Worm (Caenorhabditis elegans) whole organism, L4 larva: Measurements from ENCODE around the gene cdc-48.1.
A peak's percentile ranks its signal among the peaks of the same experiment; 100 is the strongest.

Experiments used
- D1046.2 ChIP-seq: fragments of 200-800 bp; sonication (Bioruptor generic); IDR thresholded peaks from 2 replicates; pipeline ENCODE4 v1.3.6; 2022; ENCODE audit warnings: missing genetic modification characterization, missing compliant biosample characterization
- F44E2.7 ChIP-seq: fragments of 200-800 bp; sonication (Bioruptor generic); IDR thresholded peaks from 2 replicates; pipeline ENCODE4 v2.1.2; 2022; ENCODE audit warnings: missing genetic modification characterization, missing compliant biosample characterization
- F49E8.2 ChIP-seq: sonication (generic microtip); optimal IDR thresholded peaks from 2 replicates; lab custom pipeline; 2016; ENCODE audit warnings: missing compliant biosample characterization, mild to moderate bottlenecking, missing genetic modification characterization, borderline replicate concordance
- T26A8.4 ChIP-seq: fragments of 200-800 bp; sonication (Bioruptor generic); IDR thresholded peaks from 2 replicates; pipeline ENCODE4 v1.3.6; 2022; ENCODE audit warnings: missing genetic modification characterization, missing compliant biosample characterization
- Y105C5A.15 ChIP-seq: fragments of 200-800 bp; sonication (Bioruptor generic); IDR thresholded peaks from 2 replicates; pipeline ENCODE4 v1.3.6; 2022; ENCODE audit warnings: missing genetic modification characterization, missing compliant biosample characterization
- ZK337.2 ChIP-seq: fragments of 200-800 bp; sonication (Bioruptor generic); IDR thresholded peaks from 2 replicates; pipeline ENCODE4 v1.3.6; 2022; ENCODE audit warnings: missing genetic modification reagents, missing genetic modification characterization, missing compliant biosample characterization
- ama-1 ChIP-seq: fragments of 150-350 bp; optimal IDR thresholded peaks from 2 replicates; lab custom pipeline; 2014; ENCODE audit warnings: inconsistent platforms, mixed read lengths
- ceh-44 ChIP-seq: fragments of 200-800 bp; sonication (Bioruptor generic); IDR thresholded peaks from 2 replicates; pipeline ENCODE4 v1.3.6; 2022; ENCODE audit warnings: missing genetic modification reagents, missing genetic modification characterization, missing compliant biosample characterization
- ces-1 ChIP-seq: fragments of 150-350 bp; sonication (generic microtip); optimal IDR thresholded peaks from 4 replicates; lab custom pipeline; 2014; ENCODE audit warnings: missing biosample characterization, missing genetic modification reagents, missing genetic modification characterization
- ctbp-1 ChIP-seq: fragments of 200-800 bp; sonication (Bioruptor generic); IDR thresholded peaks from 2 replicates; pipeline ENCODE4 v1.3.6; 2022; ENCODE audit warnings: missing genetic modification reagents, missing genetic modification characterization, missing compliant biosample characterization
- dmd-6 ChIP-seq: fragments of 200-800 bp; sonication (Bioruptor generic); IDR thresholded peaks from 2 replicates; pipeline ENCODE4 v1.3.6; 2022; ENCODE audit warnings: missing genetic modification reagents, missing genetic modification characterization, missing compliant biosample characterization
- dmd-9 ChIP-seq: fragments of 200-800 bp; sonication (Bioruptor generic); IDR thresholded peaks from 2 replicates; pipeline ENCODE4 v1.3.6; 2022; ENCODE audit warnings: missing genetic modification reagents, missing genetic modification characterization, missing compliant biosample characterization
- dve-1 ChIP-seq: sonication (generic microtip); optimal IDR thresholded peaks from 2 replicates; lab custom pipeline; 2017; ENCODE audit warnings: antibody characterized with exemption, mild to moderate bottlenecking, missing genetic modification characterization, missing compliant biosample characterization; ENCODE audit not compliant: insufficient read depth
- egl-27 ChIP-seq: sonication (generic microtip); optimal IDR thresholded peaks from 3 replicates; lab custom pipeline; 2017; ENCODE audit warnings: missing biosample characterization, missing genetic modification reagents, missing genetic modification characterization
- fkh-10 ChIP-seq: fragments of 150-350 bp; optimal IDR thresholded peaks from 2 replicates; lab custom pipeline; 2014; ENCODE audit warnings: missing biosample characterization, missing genetic modification reagents, missing genetic modification characterization
- fos-1 ChIP-seq: fragments of 150-350 bp; optimal IDR thresholded peaks from 2 replicates; lab custom pipeline; 2014; ENCODE audit warnings: missing biosample characterization, missing genetic modification characterization
- jun-1 ChIP-seq: fragments of 150-350 bp; optimal IDR thresholded peaks from 2 replicates; lab custom pipeline; 2014; ENCODE audit warnings: missing biosample characterization, missing genetic modification reagents, missing genetic modification characterization
- lim-7 ChIP-seq: fragments of 200-800 bp; sonication (Bioruptor generic); IDR thresholded peaks from 2 replicates; pipeline ENCODE4 v1.3.6; 2022; ENCODE audit warnings: missing genetic modification characterization, missing compliant biosample characterization
- lin-1 ChIP-seq: fragments of 200-800 bp; sonication (Bioruptor generic); IDR thresholded peaks from 2 replicates; pipeline ENCODE4 v1.3.6; 2022; ENCODE audit warnings: missing genetic modification reagents, missing genetic modification characterization, missing compliant biosample characterization
- lin-13 ChIP-seq: fragments of 150-350 bp; optimal IDR thresholded peaks from 2 replicates; lab custom pipeline; 2014; ENCODE audit warnings: missing biosample characterization, missing genetic modification reagents, missing genetic modification characterization
- lin-15B ChIP-seq: fragments of 150-350 bp; sonication (generic microtip); optimal IDR thresholded peaks from 3 replicates; lab custom pipeline; 2014; ENCODE audit warnings: missing biosample characterization, missing genetic modification characterization
- lin-38 ChIP-seq: fragments of 200-800 bp; sonication (Bioruptor generic); IDR thresholded peaks from 2 replicates; pipeline ENCODE4 v1.3.6; 2022; ENCODE audit warnings: missing genetic modification reagents, missing genetic modification characterization, missing compliant biosample characterization
- lin-39 ChIP-seq: fragments of 150-350 bp; optimal IDR thresholded peaks from 2 replicates; lab custom pipeline; 2014; ENCODE audit warnings: missing biosample characterization, missing genetic modification reagents, missing genetic modification characterization
- lsy-2 ChIP-seq, 2 experiments: fragments of 150-350 bp in 1 of 2; sonication (generic microtip) in 1 of 2; optimal IDR thresholded peaks; 2 replicates each; lab custom pipeline; 2014 to 2017; ENCODE audit warnings: missing biosample characterization in 2 of 2, missing genetic modification characterization in 2 of 2
- mdl-1 ChIP-seq, 2 experiments: fragments of 150-350 bp in 1 of 2; sonication (generic microtip) in 1 of 2; optimal IDR thresholded peaks; 2 replicates each; lab custom pipeline; 2014 to 2017; ENCODE audit warnings: missing biosample characterization in 2 of 2, missing genetic modification characterization in 2 of 2
- mdt-29 ChIP-seq: fragments of 200-800 bp; sonication (Bioruptor generic); IDR thresholded peaks from 2 replicates; pipeline ENCODE4 v1.3.6; 2022; ENCODE audit warnings: missing genetic modification reagents, missing genetic modification characterization, missing compliant biosample characterization
- mep-1 ChIP-seq: fragments of 150-350 bp; sonication (generic microtip); optimal IDR thresholded peaks from 3 replicates; lab custom pipeline; 2014; ENCODE audit warnings: missing biosample characterization, missing genetic modification characterization
- mes-2 ChIP-seq: sonication (generic microtip); optimal IDR thresholded peaks from 2 replicates; lab custom pipeline; 2016; ENCODE audit warnings: missing genotype, mild to moderate bottlenecking, missing genetic modification characterization, missing compliant biosample characterization; ENCODE audit not compliant: poor library complexity, severe bottlenecking
- mxl-2 ChIP-seq: fragments of 200-800 bp; sonication (Bioruptor generic); conservative IDR thresholded peaks from 2 replicates; pipeline ENCODE4 v1.3.6; 2022; ENCODE audit warnings: missing genetic modification reagents, missing genetic modification characterization, missing compliant biosample characterization
- nhr-237 ChIP-seq: sonication (generic microtip); optimal IDR thresholded peaks from 2 replicates; lab custom pipeline; 2017; ENCODE audit warnings: missing biosample characterization, missing genetic modification characterization
- nhr-25 ChIP-seq: sonication (generic microtip); optimal IDR thresholded peaks from 2 replicates; lab custom pipeline; 2017; ENCODE audit warnings: missing genetic modification characterization, mild to moderate bottlenecking, missing compliant biosample characterization, antibody characterized with exemption, moderate library complexity, borderline replicate concordance; ENCODE audit not compliant: insufficient read depth
- nhr-28 ChIP-seq: fragments of 150-350 bp; optimal IDR thresholded peaks from 2 replicates; lab custom pipeline; 2014; ENCODE audit warnings: missing biosample characterization, missing genetic modification characterization
- nhr-41 ChIP-seq: fragments of 200-800 bp; sonication (Bioruptor generic); IDR thresholded peaks from 2 replicates; pipeline ENCODE4 v1.3.6; 2022; ENCODE audit warnings: missing genetic modification reagents, missing genetic modification characterization, missing compliant biosample characterization
- nhr-6 ChIP-seq: fragments of 150-350 bp; optimal IDR thresholded peaks from 2 replicates; lab custom pipeline; 2014; ENCODE audit warnings: missing biosample characterization, missing genetic modification characterization
- nhr-76 ChIP-seq: fragments of 150-350 bp; optimal IDR thresholded peaks from 2 replicates; lab custom pipeline; 2014; ENCODE audit warnings: missing biosample characterization, missing genetic modification characterization
- nhr-77 ChIP-seq: fragments of 150-350 bp; optimal IDR thresholded peaks from 2 replicates; lab custom pipeline; 2014; ENCODE audit warnings: missing biosample characterization, missing genetic modification characterization
- pha-4 ChIP-seq, 2 experiments: fragments of 150-350 bp in 1 of 2; fragments of 200-800 bp in 1 of 2; sonication (Bioruptor generic) in 1 of 2; IDR thresholded peaks in 1 of 2; optimal IDR thresholded peaks in 1 of 2; 2 replicates each; pipeline versions ENCODE4 v1.3.6 to Lab custom; 2014 to 2022; ENCODE audit warnings: missing genetic modification characterization in 2 of 2, missing genetic modification reagents in 2 of 2, missing biosample characterization in 1 of 2, missing compliant biosample characterization in 1 of 2
- php-3 ChIP-seq: fragments of 200-800 bp; sonication (Bioruptor generic); IDR thresholded peaks from 2 replicates; pipeline ENCODE4 v1.3.6; 2022; ENCODE audit warnings: missing genetic modification reagents, missing genetic modification characterization, missing compliant biosample characterization
- pqm-1 ChIP-seq: sonication (generic microtip); optimal IDR thresholded peaks from 2 replicates; lab custom pipeline; 2017; ENCODE audit warnings: missing biosample characterization, missing genetic modification characterization
- rbr-2 ChIP-seq: sonication (generic microtip); optimal IDR thresholded peaks from 2 replicates; lab custom pipeline; 2016; ENCODE audit warnings: missing genotype, missing genetic modification characterization, missing compliant biosample characterization
- saeg-2 ChIP-seq: fragments of 200-800 bp; sonication (Bioruptor generic); IDR thresholded peaks from 2 replicates; pipeline ENCODE4 v1.3.6; 2022; ENCODE audit warnings: missing genetic modification reagents, missing genetic modification characterization, missing compliant biosample characterization
- sdz-12 ChIP-seq: fragments of 200-800 bp; sonication (Bioruptor generic); optimal IDR thresholded peaks from 2 replicates; lab custom pipeline; 2018; ENCODE audit warnings: mild to moderate bottlenecking, missing genetic modification characterization, missing compliant biosample characterization
- skn-1 ChIP-seq: fragments of 150-350 bp; optimal IDR thresholded peaks from 2 replicates; lab custom pipeline; 2014; ENCODE audit warnings: missing biosample characterization, missing genetic modification characterization
- snpc-1.2 ChIP-seq: fragments of 200-800 bp; sonication (Bioruptor generic); IDR thresholded peaks from 2 replicates; pipeline ENCODE4 v1.3.6; 2022; ENCODE audit warnings: missing genetic modification reagents, missing genetic modification characterization, missing compliant biosample characterization
- tag-97 ChIP-seq: fragments of 200-800 bp; sonication (Bioruptor generic); IDR thresholded peaks from 2 replicates; pipeline ENCODE4 v1.3.6; 2022; ENCODE audit warnings: missing genetic modification characterization, missing compliant biosample characterization
- unc-130 ChIP-seq: sonication (generic microtip); optimal IDR thresholded peaks from 2 replicates; lab custom pipeline; 2016; ENCODE audit warnings: missing genetic modification reagents, missing genetic modification characterization, missing compliant biosample characterization
- vab-7 ChIP-seq: fragments of 200-800 bp; sonication (Bioruptor generic); IDR thresholded peaks from 2 replicates; pipeline ENCODE4 v1.3.6; 2022; ENCODE audit warnings: missing genetic modification reagents, missing genetic modification characterization, missing compliant biosample characterization
- zag-1 ChIP-seq: fragments of 150-350 bp; optimal IDR thresholded peaks from 2 replicates; lab custom pipeline; 2014; ENCODE audit warnings: missing biosample characterization, missing genetic modification characterization
- zfp-2 ChIP-seq: sonication (generic microtip); optimal IDR thresholded peaks from 2 replicates; lab custom pipeline; 2016; ENCODE audit warnings: mild to moderate bottlenecking, missing genetic modification characterization, missing compliant biosample characterization
- zip-2 ChIP-seq: fragments of 150-350 bp; optimal IDR thresholded peaks from 2 replicates; lab custom pipeline; 2014; ENCODE audit warnings: missing biosample characterization, missing genetic modification characterization
- ztf-11 ChIP-seq: fragments of 150-350 bp; optimal IDR thresholded peaks from 2 replicates; lab custom pipeline; 2014; ENCODE audit warnings: missing biosample characterization, missing genetic modification characterization

Gene cdc-48.1

DNA sequence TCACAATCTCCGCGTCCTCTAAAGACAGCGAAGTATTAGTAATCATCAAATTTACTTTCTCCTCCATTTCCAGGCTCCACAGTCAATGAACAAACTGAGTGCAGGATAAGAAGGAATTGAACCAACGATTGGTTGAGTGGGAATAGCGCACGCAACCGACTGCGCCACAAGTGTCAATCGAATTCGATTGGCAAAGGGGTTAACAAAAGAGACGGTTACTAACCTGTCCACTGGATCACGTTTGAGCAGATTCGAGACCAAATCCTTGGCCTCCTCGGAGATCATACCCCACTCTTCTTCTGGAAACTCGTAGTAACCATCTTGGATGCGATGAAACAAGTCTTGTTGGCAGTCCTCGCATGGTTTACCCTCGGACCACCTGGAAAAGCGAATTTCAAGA is 18.0 kb downstream of the cdc-48.1 start (continued):
- TF ChIP-seq rbr-2 (tag; lab: Kevin White, UChicago), result no peak
- TF ChIP-seq pqm-1 (tag; lab: Kevin White, UChicago), result no peak
- no peak for TF ChIP-seq dmd-9 (GFP tag; lab: Robert Waterston, UW)
- TF ChIP-seq ceh-44 (GFP tag; lab: Robert Waterston, UW), result no peak
- TF ChIP-seq egl-27 (tag; lab: Kevin White, UChicago), result no peak
- TF ChIP-seq ctbp-1 (GFP tag; lab: Robert Waterston, UW), result peak; percentile 36; the same call in 1 of the 2 replicates
- TF ChIP-seq pha-4 (GFP tag; IDR thresholded peaks at IDR 0.05; lab: Robert Waterston, UW), result 0 out of 2 replicates have a peak, but pooled peaks have one; percentile 27
- TF ChIP-seq pha-4 (tag; optimal IDR thresholded peaks at IDR 0.05; lab: Kevin White, UChicago), result no peak
- peak; percentile 3 for TF ChIP-seq nhr-25 (tag; lab: Kevin White, UChicago)
- no peak for TF ChIP-seq jun-1 (tag; lab: Kevin White, UChicago)
- no peak for TF ChIP-seq skn-1
- TF ChIP-seq nhr-6 (tag; lab: Kevin White, UChicago), result no peak
- TF ChIP-seq nhr-28 (tag; lab: Kevin White, UChicago), result no peak
- no peak for TF ChIP-seq ces-1 (GFP tag; lab: Kevin White, UChicago)
- no peak for TF ChIP-seq php-3 (GFP tag; lab: Robert Waterston, UW)
- peak; percentile 15; the same call in 1 of the 2 replicates for TF ChIP-seq lin-1 (GFP tag; lab: Robert Waterston, UW)
- no peak for TF ChIP-seq lsy-2 (tag; optimal IDR thresholded peaks at IDR 0.05; lab: Kevin White, UChicago)
- TF ChIP-seq mxl-2 (GFP tag; lab: Robert Waterston, UW), result no peak
- no peak for TF ChIP-seq mdl-1 (tag; optimal IDR thresholded peaks at IDR 0.05; lab: Kevin White, UChicago)
- TF ChIP-seq lim-7 (GFP tag; lab: Robert Waterston, UW), result 0 out of 2 replicates have a peak, but pooled peaks have one; percentile 55
- no peak for TF ChIP-seq dmd-6
- TF ChIP-seq mes-2 (tag; lab: Kevin White, UChicago), result no peak
- TF ChIP-seq zip-2 (tag; lab: Kevin White, UChicago), result no peak
- no peak; the same call in 1 of the 2 replicates for TF ChIP-seq mdt-29 (GFP tag; lab: Robert Waterston, UW)
- TF ChIP-seq nhr-237 (tag; lab: Kevin White, UChicago), result no peak
- no peak for TF ChIP-seq zag-1 (tag; lab: Kevin White, UChicago)
- TF ChIP-seq fos-1 (tag; lab: Kevin White, UChicago), result no peak
- TF ChIP-seq ZK337.2 (GFP tag; lab: Robert Waterston, UW), result 0 out of 2 replicates have a peak, but pooled peaks have one; percentile 30
- no peak for TF ChIP-seq dve-1
- TF ChIP-seq F44E2.7 (GFP tag; lab: Robert Waterston, UW), result no peak
- no peak for TF ChIP-seq lin-15B (tag; lab: Kevin White, UChicago)
- TF ChIP-seq T26A8.4 (GFP tag; lab: Robert Waterston, UW), result no peak
- peak; percentile 84 for TF ChIP-seq ama-1 (lab: Kevin White, UChicago)
- TF ChIP-seq nhr-41 (GFP tag; lab: Robert Waterston, UW), result no peak
- peak; percentile 69 for TF ChIP-seq lin-13 (GFP tag; lab: Kevin White, UChicago)
- peak; percentile 68 for TF ChIP-seq sdz-12
- no peak for TF ChIP-seq zfp-2
- TF ChIP-seq nhr-77 (tag; lab: Kevin White, UChicago), result no peak
- TF ChIP-seq fkh-10 (GFP tag; lab: Kevin White, UChicago), result no peak
- TF ChIP-seq nhr-76 (tag; lab: Kevin White, UChicago), result no peak
- TF ChIP-seq lin-39 (tag; lab: Kevin White, UChicago), result no peak
- no peak for TF ChIP-seq tag-97 (GFP tag; lab: Robert Waterston, UW)
- TF ChIP-seq unc-130 (GFP tag; lab: Kevin White, UChicago), result no peak
- TF ChIP-seq mep-1 (tag; lab: Kevin White, UChicago), result no peak
- no peak for TF ChIP-seq ztf-11 (tag; lab: Kevin White, UChicago)
- peak; percentile 64; the same call in 1 of the 2 replicates for TF ChIP-seq snpc-1.2 (GFP tag; lab: Robert Waterston, UW)
- TF ChIP-seq lin-38 (GFP tag; lab: Robert Waterston, UW), result peak; percentile 42; the same call in 1 of the 2 replicates
- peak; percentile 23 for TF ChIP-seq F49E8.2 (tag; lab: Kevin White, UChicago)
- TF ChIP-seq D1046.2, result no peak
- no peak for TF ChIP-seq saeg-2 (GFP tag; lab: Robert Waterston, UW)
- no peak for TF ChIP-seq vab-7 (GFP tag; lab: Robert Waterston, UW)
- no peak for TF ChIP-seq Y105C5A.15 (GFP tag; lab: Robert Waterston, UW)
